Worm (Caenorhabditis elegans) whole organism, mixed stage, embryonic: ENCODE measurements around the gene C06B3.1.

Source experiments
- M03D4.4 ChIP-seq: sonication (generic microtip); optimal IDR thresholded peaks from 2 replicates; lab custom pipeline; 2017; ENCODE audit warnings: mild to moderate bottlenecking, missing genetic modification characterization, missing compliant biosample characterization
- bed-3 ChIP-seq: fragments of 200-800 bp; sonication (Bioruptor generic); optimal IDR thresholded peaks from 3 replicates; lab custom pipeline; 2018; ENCODE audit warnings: mild to moderate bottlenecking, missing genetic modification characterization, moderate library complexity, missing compliant biosample characterization
- blmp-1 ChIP-seq: fragments of 150-350 bp; optimal IDR thresholded peaks from 2 replicates; lab custom pipeline; 2014; ENCODE audit warnings: missing biosample characterization, missing genetic modification characterization
- ceh-39 ChIP-seq: fragments of 150-350 bp; optimal IDR thresholded peaks from 2 replicates; lab custom pipeline; 2014; ENCODE audit warnings: missing biosample characterization, missing genetic modification characterization
- ceh-43 ChIP-seq: fragments of 200-800 bp; sonication (Bioruptor generic); optimal IDR thresholded peaks from 2 replicates; lab custom pipeline; 2018; ENCODE audit warnings: mild to moderate bottlenecking, missing genetic modification characterization, moderate library complexity, missing compliant biosample characterization
- ceh-83 ChIP-seq: fragments of 200-800 bp; sonication (Bioruptor generic); optimal IDR thresholded peaks from 2 replicates; lab custom pipeline; 2018; ENCODE audit warnings: mild to moderate bottlenecking, missing genetic modification characterization, missing compliant biosample characterization
- drap-1 ChIP-seq: fragments of 200-800 bp; sonication (Bioruptor generic); optimal IDR thresholded peaks from 3 replicates; lab custom pipeline; 2018; ENCODE audit warnings: mild to moderate bottlenecking, missing genetic modification characterization, missing compliant biosample characterization
- elt-1 ChIP-seq: sonication (generic microtip); optimal IDR thresholded peaks from 2 replicates; lab custom pipeline; 2017; ENCODE audit warnings: missing genetic modification characterization, mild to moderate bottlenecking, missing compliant biosample characterization, antibody characterized with exemption, moderate library complexity, borderline replicate concordance; ENCODE audit not compliant: insufficient read depth
- elt-3 ChIP-seq: fragments of 150-350 bp; optimal IDR thresholded peaks from 2 replicates; lab custom pipeline; 2014; ENCODE audit warnings: missing biosample characterization, missing genetic modification characterization
- flh-1 ChIP-seq: fragments of 200-800 bp; sonication (Bioruptor generic); optimal IDR thresholded peaks from 2 replicates; lab custom pipeline; 2018; ENCODE audit warnings: mild to moderate bottlenecking, missing genetic modification characterization, moderate library complexity, missing compliant biosample characterization
- hlh-1 ChIP-seq: fragments of 150-350 bp; optimal IDR thresholded peaks from 2 replicates; lab custom pipeline; 2014; ENCODE audit warnings: missing biosample characterization, missing genetic modification reagents, missing genetic modification characterization
- lin-13 ChIP-seq: fragments of 150-350 bp; optimal IDR thresholded peaks from 2 replicates; lab custom pipeline; 2014; ENCODE audit warnings: missing biosample characterization, missing genetic modification characterization
- lsy-2 ChIP-seq: fragments of 150-350 bp; optimal IDR thresholded peaks from 2 replicates; lab custom pipeline; 2014; ENCODE audit warnings: missing biosample characterization, missing genetic modification characterization
- mab-5 ChIP-seq: fragments of 150-350 bp; optimal IDR thresholded peaks from 2 replicates; lab custom pipeline; 2014; ENCODE audit warnings: missing biosample characterization, missing genetic modification characterization
- mep-1 ChIP-seq: fragments of 150-350 bp; optimal IDR thresholded peaks from 2 replicates; lab custom pipeline; 2017; ENCODE audit warnings: missing biosample characterization, missing genetic modification reagents, missing genetic modification characterization, inconsistent platforms
- mls-2 ChIP-seq: sonication (generic microtip); optimal IDR thresholded peaks from 2 replicates; lab custom pipeline; 2016; ENCODE audit warnings: mild to moderate bottlenecking, missing genetic modification characterization, moderate library complexity, missing compliant biosample characterization
- nhr-2 ChIP-seq: fragments of 150-350 bp; optimal IDR thresholded peaks from 2 replicates; lab custom pipeline; 2014; ENCODE audit warnings: missing biosample characterization, missing genetic modification characterization
- nhr-237 ChIP-seq: fragments of 150-350 bp; optimal IDR thresholded peaks from 2 replicates; lab custom pipeline; 2014; ENCODE audit warnings: missing biosample characterization, missing genetic modification characterization
- nhr-28 ChIP-seq: fragments of 150-350 bp; optimal IDR thresholded peaks from 2 replicates; lab custom pipeline; 2014; ENCODE audit warnings: missing biosample characterization, missing genetic modification characterization
- nhr-76 ChIP-seq: sonication (generic microtip); optimal IDR thresholded peaks from 2 replicates; lab custom pipeline; 2017; ENCODE audit warnings: missing biosample characterization, missing genetic modification characterization
- pha-4 ChIP-seq: fragments of 150-350 bp; optimal IDR thresholded peaks from 2 replicates; lab custom pipeline; 2018; ENCODE audit warnings: missing biosample characterization, missing genetic modification reagents, missing genetic modification characterization
- sem-2 ChIP-seq: fragments of 200-800 bp; sonication (Bioruptor generic); optimal IDR thresholded peaks from 2 replicates; lab custom pipeline; 2018; ENCODE audit warnings: mild to moderate bottlenecking, missing genetic modification characterization, missing compliant biosample characterization
- snpc-4 ChIP-seq: fragments of 150-350 bp; optimal IDR thresholded peaks from 2 replicates; lab custom pipeline; 2014; ENCODE audit warnings: missing biosample characterization, missing genetic modification characterization
- sptf-1 ChIP-seq: sonication (generic microtip); optimal IDR thresholded peaks from 2 replicates; lab custom pipeline; 2017; ENCODE audit warnings: mild to moderate bottlenecking, missing genetic modification characterization, moderate library complexity, missing compliant biosample characterization
- tbx-8 ChIP-seq: fragments of 200-800 bp; sonication (Bioruptor generic); optimal IDR thresholded peaks from 2 replicates; lab custom pipeline; 2018; ENCODE audit warnings: mild to moderate bottlenecking, missing genetic modification characterization, moderate library complexity, missing compliant biosample characterization
- unc-120 ChIP-seq: sonication (generic microtip); optimal IDR thresholded peaks from 2 replicates; lab custom pipeline; 2017; ENCODE audit warnings: missing genetic modification characterization, missing compliant biosample characterization; ENCODE audit not compliant: poor library complexity, severe bottlenecking
- unc-62 ChIP-seq: fragments of 150-350 bp; optimal IDR thresholded peaks from 2 replicates; lab custom pipeline; 2014; ENCODE audit warnings: missing biosample characterization, missing genetic modification reagents, missing genetic modification characterization
- zip-8 ChIP-seq: fragments of 150-350 bp; optimal IDR thresholded peaks from 2 replicates; lab custom pipeline; 2014; ENCODE audit warnings: missing biosample characterization, missing genetic modification characterization
- ztf-11 ChIP-seq: fragments of 150-350 bp; optimal IDR thresholded peaks from 2 replicates; lab custom pipeline; 2014; ENCODE audit warnings: missing biosample characterization, missing genetic modification characterization

The C06B3.1 gene

DNA sequence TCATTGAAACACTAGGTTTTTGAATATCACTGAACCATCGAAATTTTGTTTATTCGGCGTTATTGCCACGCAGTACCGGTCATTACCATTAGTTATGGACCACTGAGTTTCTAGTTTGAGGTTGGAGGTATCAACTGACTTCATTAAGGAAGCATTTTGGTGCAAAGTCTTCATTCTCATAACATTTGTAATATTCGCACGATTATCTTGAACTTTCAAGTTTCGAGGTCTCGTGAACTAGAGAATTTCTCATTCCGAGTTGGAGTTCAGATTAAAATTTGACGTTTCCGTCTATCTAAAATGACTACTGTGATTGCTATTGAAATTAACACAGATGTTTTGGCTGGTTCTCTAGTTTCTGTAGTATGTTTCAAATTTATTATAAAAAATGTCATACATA, 18.1 kb downstream of the C06B3.1 start, which contains the start of gene srx-42:
srx-42 (plus strand) TSS at position 301 of the 400 bp plus-strand sequence.
- TF ChIP-seq ztf-11 (tag; lab: Kevin White, UChicago) (no peak), ceh-39 (tag; lab: Kevin White, UChicago) (no peak), hlh-1 (tag; lab: Kevin White, UChicago) (no peak), elt-3 (tag; lab: Kevin White, UChicago) (no peak), bed-3 (no peak), unc-120 (tag; lab: Kevin White, UChicago) (no peak), lin-13 (tag; lab: Kevin White, UChicago) (no peak), M03D4.4 (tag; lab: Kevin White, UChicago) (no peak), ceh-43 (GFP tag; lab: Kevin White, UChicago) (no peak)

DNA sequence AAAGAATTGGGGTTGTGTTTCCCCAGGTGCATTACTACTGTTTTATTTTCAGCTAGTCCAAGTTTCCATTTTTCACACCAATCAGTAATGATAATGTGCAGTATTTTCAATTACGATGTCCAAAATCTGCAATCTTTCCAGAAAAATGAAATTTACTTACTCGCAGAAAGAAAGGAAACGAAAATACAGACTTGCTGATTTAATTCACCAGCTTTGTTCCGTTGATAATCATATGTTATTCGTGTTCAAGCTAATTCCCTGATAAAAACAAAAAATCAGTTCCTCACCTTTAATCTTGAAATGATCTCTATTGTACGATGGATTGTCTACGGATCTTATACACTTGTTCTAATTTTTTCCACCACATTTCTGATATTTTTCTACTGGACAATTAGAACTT, 21.3 kb downstream of the C06B3.1 start, which contains the start of gene srxa-11:
srxa-11 (plus strand) TSS at position 301 of the 400 bp plus-strand sequence.
- TF ChIP-seq sem-2 (GFP tag; lab: Kevin White, UChicago): no peak
- TF ChIP-seq ceh-83 (GFP tag; lab: Kevin White, UChicago): no peak
- no peak for TF ChIP-seq bed-3
- no peak for TF ChIP-seq mls-2
- no peak for TF ChIP-seq pha-4
- TF ChIP-seq mab-5 (tag; lab: Kevin White, UChicago): no peak
- TF ChIP-seq, all 35 proteins: peak for 0

DNA sequence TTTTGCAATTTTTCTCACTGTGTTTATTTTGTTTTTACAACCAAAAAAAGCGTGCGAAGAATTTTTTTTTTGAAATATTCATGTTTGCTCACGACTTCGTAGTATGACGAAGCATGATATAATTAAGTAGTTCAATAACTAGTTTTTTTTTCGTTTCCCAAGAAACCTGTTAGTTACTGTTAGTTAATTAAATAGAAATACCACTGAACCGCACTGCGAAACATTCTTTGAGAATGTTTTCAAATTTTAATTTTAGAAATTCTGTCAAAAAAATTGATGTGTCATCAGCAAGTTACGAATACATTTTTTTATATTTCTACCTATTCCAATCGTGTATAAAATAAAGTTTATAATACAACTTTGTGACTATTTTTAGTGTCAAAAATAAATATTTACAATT, 23.8 kb downstream of the C06B3.1 start, which contains the start of gene srxa-12:
srxa-12 (plus strand) TSS at position 301 of the 400 bp plus-strand sequence.
- TF ChIP-seq blmp-1 (no peak), flh-1 (no peak), bed-3 (no peak), ztf-11 (tag; lab: Kevin White, UChicago) (no peak), lin-13 (tag; lab: Kevin White, UChicago) (no peak), mep-1 (tag; lab: Kevin White, UChicago) (no peak)

DNA sequence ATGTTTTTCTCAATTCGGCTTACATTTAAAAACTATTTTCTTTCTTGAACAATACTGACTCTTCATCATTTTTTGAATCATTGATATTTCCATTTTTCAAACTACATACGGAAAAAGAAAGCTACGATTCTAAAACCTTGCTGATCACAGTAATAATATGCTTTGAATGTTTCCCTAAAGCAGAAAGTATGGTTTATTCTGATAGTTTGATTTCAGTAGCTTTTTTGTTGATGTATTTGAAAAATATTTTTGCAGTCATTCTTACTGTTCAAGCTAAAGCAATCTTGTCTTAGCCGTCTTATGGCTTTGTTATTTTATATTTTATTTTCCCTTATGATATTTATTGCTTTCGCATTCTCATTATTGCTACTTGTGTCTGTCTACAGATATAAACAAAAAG, 26.9 kb downstream of the C06B3.1 start, which contains the start of gene srxa-13:
srxa-13 (plus strand) TSS at position 301 of the 400 bp plus-strand sequence.
- TF ChIP-seq mab-5 (tag; lab: Kevin White, UChicago): no peak
- TF ChIP-seq elt-3 (tag; lab: Kevin White, UChicago): no peak
- TF ChIP-seq nhr-76 (tag; lab: Kevin White, UChicago): no peak
- TF ChIP-seq elt-1 (tag; lab: Kevin White, UChicago): no peak
- TF ChIP-seq mep-1 (tag; lab: Kevin White, UChicago): no peak
- TF ChIP-seq zip-8 (tag; lab: Kevin White, UChicago): no peak
- no peak for TF ChIP-seq nhr-28
- TF ChIP-seq, all 35 proteins: peak for 0

- no peak for TF ChIP-seq nhr-76 (tag; lab: Kevin White, UChicago)
- TF ChIP-seq nhr-2 (tag; lab: Kevin White, UChicago): no peak
- TF ChIP-seq mls-2: no peak
- no peak for TF ChIP-seq nhr-237 (tag; lab: Kevin White, UChicago)
- TF ChIP-seq ceh-39 (tag; lab: Kevin White, UChicago): no peak
- TF ChIP-seq elt-1 (tag; lab: Kevin White, UChicago): no peak
- no peak for TF ChIP-seq M03D4.4 (tag; lab: Kevin White, UChicago)
- TF ChIP-seq snpc-4 (tag; lab: Kevin White, UChicago): no peak
- TF ChIP-seq nhr-28: no peak
- TF ChIP-seq zip-8 (tag; lab: Kevin White, UChicago): no peak
- no peak for TF ChIP-seq mab-5 (tag; lab: Kevin White, UChicago)
- TF ChIP-seq drap-1 (GFP tag; lab: Kevin White, UChicago): no peak
- no peak for TF ChIP-seq unc-62 (GFP tag; lab: Kevin White, UChicago)
- TF ChIP-seq sem-2 (GFP tag; lab: Kevin White, UChicago): no peak
- TF ChIP-seq, all 35 proteins: peak for 0
These were observed 28.6 kb downstream of the C06B3.1 start, which contains the start of gene C06B3.16 for ce11 chrV:13931225-13931624. Gene C06B3.16, plus strand, starts transcription at chrV:13931525.

DNA sequence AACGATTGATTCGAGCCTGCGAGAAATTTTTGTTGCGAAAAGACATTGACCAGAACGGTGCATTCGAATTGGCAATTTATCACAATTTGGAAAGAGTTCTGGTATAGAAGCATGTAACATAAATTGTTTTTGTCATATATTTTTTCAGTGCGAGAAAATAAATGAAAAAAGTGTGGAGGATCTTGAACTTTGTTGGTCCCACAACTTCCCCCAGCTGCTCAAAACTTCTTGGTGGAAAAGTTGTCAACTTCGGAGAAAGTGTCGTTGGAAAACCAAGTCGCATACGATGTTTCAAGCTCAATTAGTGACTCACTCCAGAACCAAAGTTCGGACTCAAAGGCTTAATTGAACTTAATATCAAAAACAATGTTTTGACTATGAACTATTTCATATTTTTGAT, 29.4 kb downstream of the C06B3.1 start:
- no peak for TF ChIP-seq pha-4
- no peak for TF ChIP-seq ztf-11 (tag; lab: Kevin White, UChicago)
- no peak for TF ChIP-seq ceh-83 (GFP tag; lab: Kevin White, UChicago)
- no peak for TF ChIP-seq nhr-2 (tag; lab: Kevin White, UChicago)
- no peak for TF ChIP-seq sptf-1
- no peak for TF ChIP-seq tbx-8 (GFP tag; lab: Kevin White, UChicago)
- no peak for TF ChIP-seq snpc-4 (tag; lab: Kevin White, UChicago)
- no peak for TF ChIP-seq hlh-1 (tag; lab: Kevin White, UChicago)
- no peak for TF ChIP-seq lsy-2
- TF ChIP-seq blmp-1: no peak
